Fruit fly (Drosophila melanogaster): ENCODE data around the gene Cpr62Bc.

Cpr62Bc gene

dm6 chr3L:1831753-1832268 lies 10.1 kb downstream of the Cpr62Bc start, which contains the start of gene Cpr62Ba:
Cpr62Ba (minus strand) TSS chr3L:1831783.
- TF ChIP-seq CG10669 (GFP tag; optimal IDR thresholded peaks at IDR 0.05) (no peak), svp (GFP tag) (peak; percentile 84), CG31627 (GFP tag; optimal IDR thresholded peaks at IDR 0.05) (no peak), Eip78C (GFP tag) (peak; percentile 40), dac (GFP tag; optimal IDR thresholded peaks at IDR 0.05) (no peak)

- peak; percentile 80 for TF ChIP-seq Sox14 (GFP tag; optimal IDR thresholded peaks at IDR 0.05)
- peak; percentile 71 for TF ChIP-seq lz (GFP tag; optimal IDR thresholded peaks at IDR 0.05)
- no peak for TF ChIP-seq spab (GFP tag; optimal IDR thresholded peaks at IDR 0.05)
- peak; percentile 68 for TF ChIP-seq Lpt (GFP tag; optimal IDR thresholded peaks at IDR 0.05)
- TF ChIP-seq Ets21C (GFP tag; optimal IDR thresholded peaks at IDR 0.05), result peak; percentile 47
- peak; percentile 71 for TF ChIP-seq Smox (GFP tag; optimal IDR thresholded peaks at IDR 0.05)
- peak; percentile 28 for TF ChIP-seq Sox15 (GFP tag; optimal IDR thresholded peaks at IDR 0.05)
- TF ChIP-seq salr (GFP tag; optimal IDR thresholded peaks at IDR 0.05), result peak in 1 of 2 experiments; percentile 69
- no peak for TF ChIP-seq Blimp-1 (GFP tag; optimal IDR thresholded peaks at IDR 0.05)
- peak; percentile 81 for TF ChIP-seq svp (GFP tag)
- TF ChIP-seq Hr39 (GFP tag; optimal IDR thresholded peaks at IDR 0.05), result peak; percentile 81
- peak; percentile 59 for TF ChIP-seq achi (GFP tag; optimal IDR thresholded peaks at IDR 0.05)
- TF ChIP-seq Met (GFP tag; optimal IDR thresholded peaks at IDR 0.05), result peak; percentile 79
- peak; percentile 62 for TF ChIP-seq cyc (GFP tag; optimal IDR thresholded peaks at IDR 0.05)
- peak; percentile 68 for TF ChIP-seq pdm3 (GFP tag; optimal IDR thresholded peaks at IDR 0.05)
- TF ChIP-seq CG11902 (GFP tag; optimal IDR thresholded peaks at IDR 0.05), result no peak
- TF ChIP-seq CG32006 (GFP tag; optimal IDR thresholded peaks at IDR 0.05), result peak; percentile 71
- TF ChIP-seq Hr38 (GFP tag; optimal IDR thresholded peaks at IDR 0.05), result no peak
- TF ChIP-seq CG8319 (GFP tag; optimal IDR thresholded peaks at IDR 0.05), result no peak
- TF ChIP-seq CG10669 (GFP tag; optimal IDR thresholded peaks at IDR 0.05), result peak; percentile 4
- TF ChIP-seq acj6 (GFP tag; optimal IDR thresholded peaks at IDR 0.05), result peak; percentile 77
- TF ChIP-seq CG31627 (GFP tag; optimal IDR thresholded peaks at IDR 0.05), result peak; percentile 73
- peak in 1 of 2 experiments; percentile 11 for TF ChIP-seq ss (GFP tag; optimal IDR thresholded peaks at IDR 0.05)
- peak; percentile 9 for TF ChIP-seq dsx (GFP tag; optimal IDR thresholded peaks at IDR 0.05; ENCODE audit: poor library complexity, severe bottlenecking)
- peak; percentile 84 for TF ChIP-seq CG6163 (GFP tag; IDR thresholded peaks at IDR 0.05)
- peak; percentile 56 for TF ChIP-seq Hr4 (GFP tag; optimal IDR thresholded peaks at IDR 0.05)
- TF ChIP-seq CG6792 (GFP tag; optimal IDR thresholded peaks at IDR 0.05), result peak; percentile 50
- TF ChIP-seq Eip93F (GFP tag; optimal IDR thresholded peaks at IDR 0.05), result no peak
- peak; percentile 83 for TF ChIP-seq Eip78C (GFP tag)
- TF ChIP-seq CG11294 (GFP tag; IDR thresholded peaks at IDR 0.05), result peak; percentile 74
- TF ChIP-seq CG16779 (tag; optimal IDR thresholded peaks at IDR 0.05), result peak; percentile 16
- peak; percentile 38 for TF ChIP-seq CG8632 (GFP tag; optimal IDR thresholded peaks at IDR 0.05)
- TF ChIP-seq Sox102F (GFP tag; optimal IDR thresholded peaks at IDR 0.05), result peak; percentile 69
- no peak for TF ChIP-seq fkh (GFP tag; optimal IDR thresholded peaks at IDR 0.05)
- TF ChIP-seq esn (GFP tag; optimal IDR thresholded peaks at IDR 0.05), result peak; percentile 70
- TF ChIP-seq CG11762 (GFP tag; optimal IDR thresholded peaks at IDR 0.05; ENCODE audit: insufficient read depth), result peak; percentile 34
- TF ChIP-seq CG10631 (GFP tag; optimal IDR thresholded peaks at IDR 0.05), result peak; percentile 66
- peak; percentile 50 for TF ChIP-seq CG4318 (GFP tag; optimal IDR thresholded peaks at IDR 0.05)
- no peak for TF ChIP-seq fd85E (GFP tag; optimal IDR thresholded peaks at IDR 0.05)
- TF ChIP-seq Gug (GFP tag; IDR thresholded peaks at IDR 0.05), result peak; percentile 75
- peak; percentile 59 for TF ChIP-seq vri (GFP tag; optimal IDR thresholded peaks at IDR 0.05)
- no peak for TF ChIP-seq CG9139 (GFP tag; optimal IDR thresholded peaks at IDR 0.05)
- TF ChIP-seq CG15336 (GFP tag; IDR thresholded peaks at IDR 0.05), result peak; percentile 78
- peak; percentile 53 for TF ChIP-seq CG6276 (GFP tag; optimal IDR thresholded peaks at IDR 0.05)
- peak; percentile 58 for TF ChIP-seq fd59A (GFP tag; optimal IDR thresholded peaks at IDR 0.05)
- peak; percentile 43 for TF ChIP-seq Ets96B (tag; optimal IDR thresholded peaks at IDR 0.05)
- TF ChIP-seq Eip75B (GFP tag; optimal IDR thresholded peaks at IDR 0.05), result peak; percentile 62
- peak; percentile 87 for TF ChIP-seq eg (GFP tag; IDR thresholded peaks at IDR 0.05)
- peak; percentile 9 for TF ChIP-seq dac (GFP tag; optimal IDR thresholded peaks at IDR 0.05)
These were observed 12.3 kb downstream of the Cpr62Bc start for dm6 chr3L:1829539-1829938.

All from whole organism, prepupa.